Fruit fly (Drosophila melanogaster) whole organism, embryonic: Measurements from ENCODE around the gene Lsp2.

Source experiments
- Adf1 ChIP-seq: fragments of 200-800 bp; sonication (Bioruptor generic); IDR thresholded peaks from 2 replicates; pipeline ENCODE4 v1.3.6; 2022; ENCODE audit warnings: missing biosample characterization, missing genetic modification characterization
- Aef1 ChIP-seq: fragments of 200-800 bp; sonication (Bioruptor generic); IDR thresholded peaks from 3 replicates; pipeline ENCODE4 v1.3.6; 2022; ENCODE audit warnings: missing biosample characterization, missing genetic modification characterization
- B-H2 ChIP-seq: fragments of 200-800 bp; sonication (Bioruptor generic); optimal IDR thresholded peaks from 2 replicates; lab custom pipeline; 2018; ENCODE audit warnings: missing biosample characterization, mild to moderate bottlenecking, missing genetic modification characterization
- C15 ChIP-seq: fragments of 200-800 bp; sonication (Bioruptor generic); IDR thresholded peaks from 3 replicates; pipeline ENCODE4 v1.3.6; 2022; ENCODE audit warnings: missing biosample characterization, missing genetic modification characterization
- CG11504 ChIP-seq: fragments of 200-800 bp; sonication (Bioruptor generic); optimal IDR thresholded peaks from 3 replicates; lab custom pipeline; 2019; ENCODE audit warnings: missing biosample characterization, mild to moderate bottlenecking, missing genetic modification characterization, moderate library complexity
- CG12769 ChIP-seq: fragments of 200-800 bp; sonication (Bioruptor generic); optimal IDR thresholded peaks from 2 replicates; lab custom pipeline; 2019; ENCODE audit warnings: missing biosample characterization, mild to moderate bottlenecking, missing genetic modification characterization, moderate library complexity
- CG12942 ChIP-seq: fragments of 200-800 bp; sonication (Bioruptor generic); optimal IDR thresholded peaks from 3 replicates; lab custom pipeline; 2016; ENCODE audit warnings: missing biosample characterization, missing genetic modification characterization
- CG13296 ChIP-seq: fragments of 200-800 bp; sonication (Bioruptor generic); optimal IDR thresholded peaks from 3 replicates; lab custom pipeline; 2018; ENCODE audit warnings: missing biosample characterization, mild to moderate bottlenecking, missing genetic modification characterization
- CG14860 ChIP-seq: fragments of 200-800 bp; sonication (Bioruptor generic); IDR thresholded peaks from 3 replicates; pipeline ENCODE4 v1.3.6; 2022; ENCODE audit warnings: missing biosample characterization, missing genetic modification characterization; ENCODE audit not compliant: partially characterized antibody
- CG16779 ChIP-seq: fragments of 200-800 bp; sonication (Bioruptor generic); IDR thresholded peaks from 2 replicates; pipeline ENCODE4 v1.3.6; 2022; ENCODE audit warnings: missing biosample characterization, missing genetic modification characterization
- CG1832 ChIP-seq: fragments of 200-800 bp; sonication (Bioruptor generic); optimal IDR thresholded peaks from 2 replicates; lab custom pipeline; 2017; ENCODE audit warnings: missing biosample characterization, mild to moderate bottlenecking, missing genetic modification characterization, inconsistent platforms
- CG18476 ChIP-seq: fragments of 200-800 bp; sonication (Bioruptor generic); optimal IDR thresholded peaks from 2 replicates; lab custom pipeline; 2016; ENCODE audit warnings: missing biosample characterization, mild to moderate bottlenecking, missing genetic modification characterization
- CG2129 ChIP-seq: fragments of 200-800 bp; sonication (Bioruptor generic); IDR thresholded peaks from 2 replicates; pipeline ENCODE4 v1.3.6; 2022; ENCODE audit warnings: missing biosample characterization, missing genetic modification characterization; ENCODE audit not compliant: partially characterized antibody
- CG2875 ChIP-seq: fragments of 200-800 bp; sonication (Bioruptor generic); optimal IDR thresholded peaks from 2 replicates; lab custom pipeline; 2017; ENCODE audit warnings: missing biosample characterization, mild to moderate bottlenecking, missing genetic modification characterization, missing genetic modification reagents
- CG3065 ChIP-seq: fragments of 200-800 bp; sonication (Bioruptor generic); optimal IDR thresholded peaks from 2 replicates; lab custom pipeline; 2016; ENCODE audit warnings: missing biosample characterization, missing genetic modification characterization
- CG3163 ChIP-seq: fragments of 200-800 bp; sonication (Bioruptor generic); optimal IDR thresholded peaks from 3 replicates; lab custom pipeline; 2016; ENCODE audit warnings: missing biosample characterization, missing genetic modification characterization
- CG3281 ChIP-seq: fragments of 200-800 bp; sonication (Bioruptor generic); optimal IDR thresholded peaks from 3 replicates; lab custom pipeline; 2017; ENCODE audit warnings: missing biosample characterization, mild to moderate bottlenecking, missing genetic modification characterization
- CG33213 ChIP-seq: fragments of 200-800 bp; sonication (Bioruptor generic); optimal IDR thresholded peaks from 3 replicates; lab custom pipeline; 2016; ENCODE audit warnings: missing biosample characterization, missing genetic modification characterization
- CG42726 ChIP-seq: fragments of 200-800 bp; sonication (Bioruptor generic); IDR thresholded peaks from 2 replicates; pipeline ENCODE4 v1.3.6; 2022; ENCODE audit warnings: missing biosample characterization, missing genetic modification characterization; ENCODE audit not compliant: partially characterized antibody
- CG6175 ChIP-seq: fragments of 200-800 bp; sonication (Bioruptor generic); IDR thresholded peaks from 3 replicates; pipeline ENCODE4 v1.3.6; 2022; ENCODE audit warnings: missing biosample characterization, missing genetic modification characterization
- CG7786 ChIP-seq: fragments of 200-800 bp; sonication (Bioruptor generic); optimal IDR thresholded peaks from 2 replicates; lab custom pipeline; 2016; ENCODE audit warnings: missing biosample characterization, missing genetic modification characterization
- CG7928 ChIP-seq: fragments of 200-800 bp; sonication (Bioruptor generic); optimal IDR thresholded peaks from 2 replicates; lab custom pipeline; 2017; ENCODE audit warnings: missing biosample characterization, mild to moderate bottlenecking, missing genetic modification characterization
- CG8281 ChIP-seq: fragments of 200-800 bp; sonication (Bioruptor generic); optimal IDR thresholded peaks from 2 replicates; lab custom pipeline; 2018; ENCODE audit warnings: missing biosample characterization, mild to moderate bottlenecking, missing genetic modification characterization, moderate library complexity
- CG8765 ChIP-seq: fragments of 200-800 bp; sonication (Bioruptor generic); IDR thresholded peaks from 2 replicates; pipeline ENCODE4 v1.3.6; 2022; ENCODE audit warnings: missing biosample characterization, missing genetic modification characterization
- Camta ChIP-seq: fragments of 200-800 bp; sonication (Bioruptor generic); optimal IDR thresholded peaks from 2 replicates; lab custom pipeline; 2016; ENCODE audit warnings: missing biosample characterization, missing genetic modification characterization
- D19A ChIP-seq: fragments of 200-800 bp; optimal IDR thresholded peaks from 3 replicates; lab custom pipeline; 2019; ENCODE audit warnings: missing biosample characterization, mild to moderate bottlenecking, missing genetic modification characterization, moderate library complexity
- Dip3 ChIP-seq: fragments of 200-800 bp; sonication (Bioruptor generic); optimal IDR thresholded peaks from 3 replicates; lab custom pipeline; 2016; ENCODE audit warnings: missing biosample characterization, missing genetic modification characterization
- Hr39 ChIP-seq: fragments of >200 bp; optimal IDR thresholded peaks from 2 replicates; lab custom pipeline; 2017
- Nf-YA ChIP-seq: fragments of 200-800 bp; sonication (Bioruptor generic); IDR thresholded peaks from 2 replicates; pipeline ENCODE4 v1.3.6; 2022; ENCODE audit warnings: missing biosample characterization, missing genetic modification characterization
- Opbp ChIP-seq: fragments of 200-800 bp; sonication (Bioruptor generic); IDR thresholded peaks from 3 replicates; pipeline ENCODE4 v1.3.6; 2022; ENCODE audit warnings: missing biosample characterization, missing genetic modification characterization; ENCODE audit not compliant: partially characterized antibody
- Pdp1 ChIP-seq, 2 experiments: fragments of 200-800 bp; sonication (Bioruptor generic); optimal IDR thresholded peaks; 3 replicates each; lab custom pipeline; 2016; ENCODE audit warnings: missing biosample characterization in 2 of 2, missing genetic modification characterization in 2 of 2, mild to moderate bottlenecking in 1 of 2, moderate library complexity in 1 of 2
- Sin3A ChIP-seq: fragments of >200 bp; optimal IDR thresholded peaks from 2 replicates; lab custom pipeline; 2018
- TFAM ChIP-seq: fragments of 200-800 bp; sonication (Bioruptor generic); optimal IDR thresholded peaks from 2 replicates; lab custom pipeline; 2017; ENCODE audit warnings: missing biosample characterization, missing genetic modification characterization, inconsistent platforms
- Trl ChIP-seq, 3 experiments: fragments of >200 bp in 2 of 3; fragments of 200-800 bp in 1 of 3; sonication (Bioruptor generic) in 1 of 3; optimal IDR thresholded peaks; 2 replicates in 1 of 3; 3 replicates in 2 of 3; lab custom pipeline; 2016 to 2017; ENCODE audit warnings: missing biosample characterization in 1 of 3, missing genetic modification characterization in 1 of 3
- ab ChIP-seq: fragments of 200-800 bp; sonication (Bioruptor generic); optimal IDR thresholded peaks from 2 replicates; lab custom pipeline; 2016; ENCODE audit warnings: missing biosample characterization, missing genetic modification characterization
- cad ChIP-seq: fragments of >200 bp; optimal IDR thresholded peaks from 2 replicates; lab custom pipeline; 2017; ENCODE audit warnings: missing biosample characterization, missing genetic modification characterization
- caup ChIP-seq: fragments of 200-800 bp; sonication (Bioruptor generic); optimal IDR thresholded peaks from 3 replicates; lab custom pipeline; 2017; ENCODE audit warnings: missing biosample characterization, mild to moderate bottlenecking, missing genetic modification characterization, moderate library complexity; ENCODE audit not compliant: severe bottlenecking
- chif ChIP-seq, 2 experiments: fragments of 200-800 bp; sonication (Bioruptor generic); optimal IDR thresholded peaks; 3 replicates each; lab custom pipeline; 2016; ENCODE audit warnings: missing biosample characterization in 2 of 2, missing genetic modification characterization in 2 of 2
- dmrt11E ChIP-seq: fragments of 200-800 bp; sonication (Bioruptor generic); optimal IDR thresholded peaks from 3 replicates; lab custom pipeline; 2018; ENCODE audit warnings: missing biosample characterization, mild to moderate bottlenecking, missing genetic modification characterization, moderate library complexity
- ham ChIP-seq: fragments of 200-800 bp; sonication (Bioruptor generic); IDR thresholded peaks from 2 replicates; pipeline ENCODE4 v1.3.6; 2022; ENCODE audit warnings: missing biosample characterization, missing genetic modification characterization
- kah ChIP-seq: fragments of 200-800 bp; sonication (Bioruptor generic); optimal IDR thresholded peaks from 2 replicates; lab custom pipeline; 2018; ENCODE audit warnings: missing biosample characterization, mild to moderate bottlenecking, missing genetic modification characterization
- ken ChIP-seq: fragments of 200-800 bp; sonication (Bioruptor generic); IDR thresholded peaks from 3 replicates; pipeline ENCODE4 v1.3.6; 2022; ENCODE audit warnings: missing biosample characterization, missing genetic modification characterization
- nmo ChIP-seq: fragments of 200-800 bp; sonication (Bioruptor generic); optimal IDR thresholded peaks from 2 replicates; lab custom pipeline; 2018; ENCODE audit warnings: missing biosample characterization, mild to moderate bottlenecking, missing genetic modification characterization, moderate library complexity
- row ChIP-seq: fragments of 200-800 bp; sonication (Bioruptor generic); IDR thresholded peaks from 3 replicates; pipeline ENCODE4 v1.3.6; 2022; ENCODE audit warnings: missing biosample characterization, missing genetic modification characterization
- salm ChIP-seq: fragments of 200-800 bp; sonication (Bioruptor generic); optimal IDR thresholded peaks from 2 replicates; lab custom pipeline; 2018; ENCODE audit warnings: missing biosample characterization, mild to moderate bottlenecking, missing genetic modification characterization
- sug ChIP-seq: fragments of 200-800 bp; optimal IDR thresholded peaks from 2 replicates; lab custom pipeline; 2019; ENCODE audit warnings: missing biosample characterization, mild to moderate bottlenecking, missing genetic modification characterization, moderate library complexity
- tna ChIP-seq: fragments of 200-800 bp; sonication (Bioruptor generic); IDR thresholded peaks from 2 replicates; pipeline ENCODE4 v1.3.6; 2022; ENCODE audit warnings: missing biosample characterization, missing genetic modification characterization; ENCODE audit not compliant: partially characterized antibody
- toy ChIP-seq: fragments of 200-800 bp; sonication (Bioruptor generic); IDR thresholded peaks from 2 replicates; pipeline ENCODE4 v1.3.6; 2022; ENCODE audit warnings: missing biosample characterization, missing genetic modification characterization
- trh ChIP-seq: fragments of 200-800 bp; sonication (Bioruptor generic); optimal IDR thresholded peaks from 2 replicates; lab custom pipeline; 2016; ENCODE audit warnings: missing biosample characterization, missing genetic modification characterization
- twi ChIP-seq: fragments of 200-800 bp; optimal IDR thresholded peaks from 2 replicates; lab custom pipeline; 2019; ENCODE audit warnings: missing biosample characterization, mild to moderate bottlenecking, missing genetic modification characterization, moderate library complexity

The Lsp2 gene

dm6 chr3L:12178847-12179437, 49.7 kb downstream of the Lsp2 start (continued):
- no peak for TF ChIP-seq Camta (GFP tag; lab: Kevin White, UChicago)
- TF ChIP-seq CG3065 (GFP tag; lab: Kevin White, UChicago), result no peak
- no peak for TF ChIP-seq twi (tag; lab: Kevin White, UChicago)
- no peak for TF ChIP-seq kah (GFP tag; lab: Kevin White, UChicago)
- no peak for TF ChIP-seq Nf-YA (GFP tag; lab: Robert Waterston, UW)
- no peak for TF ChIP-seq C15 (GFP tag; lab: Robert Waterston, UW)
- TF ChIP-seq row, result peak; percentile 50; the same call in 2 of the 3 replicates
- TF ChIP-seq Aef1, result no peak
- no peak for TF ChIP-seq CG13296 (GFP tag; lab: Kevin White, UChicago)
- peak; percentile 38 for TF ChIP-seq CG11504
- peak; percentile 9 for TF ChIP-seq caup
- peak; percentile 23 for TF ChIP-seq sug (tag; lab: Kevin White, UChicago)
- TF ChIP-seq CG6175 (GFP tag; lab: Robert Waterston, UW), result 0 out of 3 replicates have a peak, but pooled peaks have one; percentile 25
- TF ChIP-seq CG18476 (GFP tag; lab: Kevin White, UChicago), result no peak
- TF ChIP-seq CG7928 (GFP tag; lab: Kevin White, UChicago), result no peak
- TF ChIP-seq CG1832 (GFP tag; lab: Kevin White, UChicago), result no peak
- TF ChIP-seq Sin3A (lab: Kevin White, UChicago), result no peak
- no peak for TF ChIP-seq CG12942 (GFP tag; lab: Kevin White, UChicago)
- TF ChIP-seq ham (GFP tag; lab: Robert Waterston, UW), result no peak
- TF ChIP-seq CG2875, result no peak
- TF ChIP-seq TFAM (GFP tag; lab: Kevin White, UChicago), result no peak
- no peak for TF ChIP-seq Hr39 (lab: Kevin White, UChicago)
- TF ChIP-seq Opbp, result no peak
- TF ChIP-seq dmrt11E (tag; lab: Kevin White, UChicago), result no peak
- peak; percentile 52 for TF ChIP-seq CG12769 (tag; lab: Kevin White, UChicago)
- no peak for TF ChIP-seq CG8765 (GFP tag; lab: Robert Waterston, UW)
- no peak for TF ChIP-seq toy (GFP tag; lab: Robert Waterston, UW)
- no peak for TF ChIP-seq CG2129 (GFP tag; lab: Robert Waterston, UW)
- TF ChIP-seq CG7786, result peak; percentile 22
- TF ChIP-seq cad (GFP tag; lab: Kevin White, UChicago), result no peak
- no peak for TF ChIP-seq CG3163 (GFP tag; lab: Kevin White, UChicago)
- TF ChIP-seq tna (GFP tag; lab: Robert Waterston, UW), result no peak
- no peak for TF ChIP-seq chif (GFP tag; optimal IDR thresholded peaks at IDR 0.05; lab: Kevin White, UChicago)
- no peak for TF ChIP-seq ken (GFP tag; lab: Robert Waterston, UW)
- no peak for TF ChIP-seq CG42726 (GFP tag; lab: Robert Waterston, UW)
- no peak for TF ChIP-seq ab (GFP tag; lab: Kevin White, UChicago)
- peak in 1 of 2 experiments; percentile 83 for TF ChIP-seq Pdp1 (GFP tag; optimal IDR thresholded peaks at IDR 0.05; lab: Kevin White, UChicago)
- TF ChIP-seq D19A (tag; lab: Kevin White, UChicago), result no peak
- no peak for TF ChIP-seq Trl (optimal IDR thresholded peaks at IDR 0.05; lab: Kevin White, UChicago)
- TF ChIP-seq Trl (GFP tag; optimal IDR thresholded peaks at IDR 0.05; lab: Kevin White, UChicago), result no peak
- TF ChIP-seq B-H2, result no peak
- no peak for TF ChIP-seq CG8281
- no peak for TF ChIP-seq Dip3 (GFP tag; lab: Kevin White, UChicago)
- no peak for TF ChIP-seq salm (tag; lab: Kevin White, UChicago)
- no peak for TF ChIP-seq trh (GFP tag; lab: Kevin White, UChicago)
- TF ChIP-seq Adf1 (GFP tag; lab: Robert Waterston, UW), result no peak
- peak; percentile 46 for TF ChIP-seq CG3281 (GFP tag; lab: Kevin White, UChicago)
- no peak for TF ChIP-seq CG33213 (GFP tag; lab: Kevin White, UChicago)
- no peak for TF ChIP-seq CG16779 (GFP tag; lab: Robert Waterston, UW)
- no peak for TF ChIP-seq CG14860 (GFP tag; lab: Robert Waterston, UW)
- TF ChIP-seq nmo (GFP tag; lab: Kevin White, UChicago), result peak; percentile 4
